Fruit fly (Drosophila melanogaster) whole organism, wandering third instar larva: ENCODE measurements around the gene daed.

ENCODE experiments used
- Abd-B ChIP-seq: fragments of >200 bp; optimal IDR thresholded peaks from 2 replicates; lab custom pipeline; 2017; ENCODE audit warnings: missing biosample characterization, missing genetic modification characterization
- CG32264 ChIP-seq: fragments of 200-800 bp; sonication (Bioruptor generic); optimal IDR thresholded peaks from 2 replicates; lab custom pipeline; 2016; ENCODE audit warnings: missing biosample characterization, missing genetic modification characterization
- CG9705 ChIP-seq: fragments of 200-800 bp; sonication (Bioruptor generic); optimal IDR thresholded peaks from 2 replicates; lab custom pipeline; 2018; ENCODE audit warnings: missing biosample characterization, mild to moderate bottlenecking, missing genetic modification characterization
- CrebA ChIP-seq: fragments of 200-800 bp; sonication (Bioruptor generic); optimal IDR thresholded peaks from 2 replicates; lab custom pipeline; 2016; ENCODE audit warnings: missing biosample characterization, mild to moderate bottlenecking, missing genetic modification characterization, borderline replicate concordance
- Dfd ChIP-seq: fragments of >200 bp; optimal IDR thresholded peaks from 2 replicates; lab custom pipeline; 2017; ENCODE audit warnings: missing biosample characterization, missing genetic modification characterization
- Dif ChIP-seq: fragments of 200-275, 200-300 bp; sonication (Bioruptor generic); optimal IDR thresholded peaks from 2 replicates; lab custom pipeline; 2018; ENCODE audit warnings: missing biosample characterization, missing genetic modification characterization; ENCODE audit not compliant: partially characterized antibody
- GATAd ChIP-seq: sonication (Bioruptor generic); optimal IDR thresholded peaks from 2 replicates; lab custom pipeline; 2016; ENCODE audit warnings: missing biosample characterization, missing genetic modification characterization
- HLH106 ChIP-seq: fragments of 200-800 bp; optimal IDR thresholded peaks from 3 replicates; lab custom pipeline; 2019; ENCODE audit warnings: missing biosample characterization, mild to moderate bottlenecking, missing genetic modification characterization, moderate library complexity
- Hnf4 ChIP-seq: fragments of 200-800 bp; sonication (Bioruptor generic); optimal IDR thresholded peaks from 2 replicates; lab custom pipeline; 2016; ENCODE audit warnings: missing biosample characterization, mild to moderate bottlenecking, missing genetic modification characterization
- Hr78 ChIP-seq: fragments of >200 bp; optimal IDR thresholded peaks from 2 replicates; lab custom pipeline; 2017; ENCODE audit warnings: missing biosample characterization, missing genetic modification characterization
- Hr83 ChIP-seq: fragments of 200-300 bp; sonication (Bioruptor generic); optimal IDR thresholded peaks from 2 replicates; lab custom pipeline; 2016; ENCODE audit warnings: missing biosample characterization, mild to moderate bottlenecking, missing genetic modification characterization, moderate library complexity; ENCODE audit not compliant: poor library complexity, severe bottlenecking
- Jra ChIP-seq: sonication (Bioruptor generic); optimal IDR thresholded peaks from 2 replicates; lab custom pipeline; 2016; ENCODE audit warnings: missing biosample characterization, missing genetic modification characterization
- Mio ChIP-seq: sonication (Bioruptor generic); optimal IDR thresholded peaks from 2 replicates; lab custom pipeline; 2016; ENCODE audit warnings: missing biosample characterization, missing genetic modification characterization
- Myc ChIP-seq: fragments of >200 bp; optimal IDR thresholded peaks from 2 replicates; lab custom pipeline; 2017
- N ChIP-seq: fragments of >200 bp; optimal IDR thresholded peaks from 2 replicates; lab custom pipeline; 2018; ENCODE audit warnings: missing biosample characterization, missing external identifiers, missing genetic modification characterization
- OdsH ChIP-seq: fragments of 200-800 bp; sonication (Bioruptor generic); optimal IDR thresholded peaks from 2 replicates; lab custom pipeline; 2016; ENCODE audit warnings: missing biosample characterization, mild to moderate bottlenecking, missing genetic modification characterization
- Rel ChIP-seq, 2 experiments: fragments of 200-800 bp; sonication (Bioruptor generic) in 1 of 2; optimal IDR thresholded peaks; 2 replicates in 1 of 2; 3 replicates in 1 of 2; lab custom pipeline; 2016 to 2019; ENCODE audit warnings: mild to moderate bottlenecking in 2 of 2, missing biosample characterization in 2 of 2, missing genetic modification characterization in 2 of 2, moderate library complexity in 1 of 2
- Sp1 ChIP-seq: fragments of 200-800 bp; sonication (Bioruptor generic); optimal IDR thresholded peaks from 3 replicates; lab custom pipeline; 2019; ENCODE audit warnings: missing biosample characterization, mild to moderate bottlenecking, missing genetic modification characterization, moderate library complexity
- Vsx2 ChIP-seq: fragments of 200-300, 225-300 bp; sonication (Bioruptor generic); optimal IDR thresholded peaks from 2 replicates; lab custom pipeline; 2018; ENCODE audit warnings: missing biosample characterization, missing genetic modification characterization; ENCODE audit not compliant: partially characterized antibody
- br ChIP-seq: fragments of 200-800 bp; sonication (Bioruptor generic); optimal IDR thresholded peaks from 2 replicates; lab custom pipeline; 2016; ENCODE audit warnings: missing biosample characterization, missing genetic modification characterization
- brk ChIP-seq: fragments of 200-800 bp; sonication (Bioruptor generic); optimal IDR thresholded peaks from 2 replicates; lab custom pipeline; 2016; ENCODE audit warnings: missing biosample characterization, mild to moderate bottlenecking, missing genetic modification characterization
- dl ChIP-seq, 2 experiments: fragments of 175-275, 200-275 bp in 1 of 2; fragments of 200-275 bp in 1 of 2; sonication (Bioruptor generic); optimal IDR thresholded peaks; lab custom pipeline; 2018; ENCODE audit warnings: mild to moderate bottlenecking in 2 of 2, missing biosample characterization in 2 of 2, missing genetic modification characterization in 2 of 2, moderate library complexity in 2 of 2; ENCODE audit not compliant: partially characterized antibody in 2 of 2, insufficient read depth in 1 of 2
- dmrt93B ChIP-seq: fragments of 200-800 bp; sonication (Bioruptor generic); optimal IDR thresholded peaks from 2 replicates; lab custom pipeline; 2018; ENCODE audit warnings: missing biosample characterization, mild to moderate bottlenecking, missing genetic modification characterization
- dsf ChIP-seq: sonication (Bioruptor generic); optimal IDR thresholded peaks from 2 replicates; lab custom pipeline; 2016; ENCODE audit warnings: missing biosample characterization, missing genetic modification characterization, borderline replicate concordance
- ey ChIP-seq: fragments of 200-800 bp; sonication (Bioruptor generic); optimal IDR thresholded peaks from 2 replicates; lab custom pipeline; 2016; ENCODE audit warnings: missing biosample characterization, missing genetic modification characterization
- foxo ChIP-seq, 2 experiments: fragments of 200-800 bp; sonication (Bioruptor generic); optimal IDR thresholded peaks; 2 replicates in 1 of 2; 3 replicates in 1 of 2; lab custom pipeline; 2016 to 2017; ENCODE audit warnings: missing biosample characterization in 2 of 2, missing genetic modification characterization in 2 of 2
- fru ChIP-seq: fragments of 200-800 bp; sonication (Bioruptor generic); optimal IDR thresholded peaks from 3 replicates; lab custom pipeline; 2016; ENCODE audit warnings: missing biosample characterization, mild to moderate bottlenecking, missing genetic modification characterization
- h ChIP-seq: fragments of 200-800 bp; sonication (Bioruptor generic); optimal IDR thresholded peaks from 3 replicates; lab custom pipeline; 2016; ENCODE audit warnings: missing biosample characterization, mild to moderate bottlenecking, missing genetic modification characterization
- jim ChIP-seq: fragments of 175-275, 200-325 bp; sonication (Bioruptor generic); optimal IDR thresholded peaks from 2 replicates; lab custom pipeline; 2016; ENCODE audit warnings: missing biosample characterization, mild to moderate bottlenecking, missing genetic modification characterization
- lola ChIP-seq: fragments of >200 bp; optimal IDR thresholded peaks from 2 replicates; lab custom pipeline; 2017; ENCODE audit warnings: missing biosample characterization, missing genetic modification characterization
- pan ChIP-seq: fragments of >200 bp; optimal IDR thresholded peaks from 2 replicates; lab custom pipeline; 2017
- psq ChIP-seq: fragments of 200-800 bp; sonication (Bioruptor generic); optimal IDR thresholded peaks from 3 replicates; lab custom pipeline; 2017; ENCODE audit warnings: missing biosample characterization, mild to moderate bottlenecking, missing genetic modification characterization, moderate library complexity
- rgr ChIP-seq: fragments of 200-800 bp; sonication (Bioruptor generic); optimal IDR thresholded peaks from 3 replicates; lab custom pipeline; 2016; ENCODE audit warnings: missing biosample characterization, mild to moderate bottlenecking, missing genetic modification characterization
- sage ChIP-seq: fragments of 200-800 bp; sonication (Bioruptor generic); optimal IDR thresholded peaks from 2 replicates; lab custom pipeline; 2016; ENCODE audit warnings: missing biosample characterization, mild to moderate bottlenecking, missing genetic modification characterization
- sv ChIP-seq: fragments of 200-800 bp; sonication (Bioruptor generic); optimal IDR thresholded peaks from 3 replicates; lab custom pipeline; 2016; ENCODE audit warnings: missing biosample characterization, missing genetic modification characterization
- tai ChIP-seq: sonication (Bioruptor generic); optimal IDR thresholded peaks from 2 replicates; lab custom pipeline; 2016; ENCODE audit warnings: missing biosample characterization, missing genetic modification characterization
- usp ChIP-seq: fragments of >200 bp; optimal IDR thresholded peaks from 2 replicates; lab custom pipeline; 2017; ENCODE audit warnings: missing biosample characterization, missing genetic modification characterization
- woc ChIP-seq: sonication (Bioruptor generic); optimal IDR thresholded peaks from 2 replicates; lab custom pipeline; 2016; ENCODE audit warnings: missing biosample characterization, mild to moderate bottlenecking, missing genetic modification characterization

The daed gene

DNA sequence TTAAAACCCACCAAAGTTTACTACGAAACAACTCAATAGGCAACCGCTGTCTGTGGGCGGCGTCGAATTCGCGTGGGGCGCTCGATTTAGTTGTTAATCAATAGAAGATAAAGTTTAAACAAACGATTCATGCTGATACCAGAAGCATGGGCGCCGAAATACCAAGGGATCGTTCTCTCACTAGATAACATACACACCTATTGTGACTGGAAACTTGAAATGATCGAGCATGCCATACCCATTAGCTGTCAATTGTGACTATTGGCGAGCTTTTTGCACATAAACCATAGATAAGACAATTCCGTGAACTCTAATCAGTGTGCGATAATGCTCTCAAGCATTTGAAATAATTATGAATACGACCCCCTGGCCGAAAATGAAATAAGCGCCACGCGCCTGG, 36.7 kb downstream of the daed start:
- TF ChIP-seq dl (GFP tag; optimal IDR thresholded peaks at IDR 0.05; lab: Kevin White, UChicago; ENCODE audit: insufficient read depth in 1 of 2, partially characterized antibody in 2 of 2) (no peak), Hr78 (no peak), pan (no peak), h (GFP tag; lab: Kevin White, UChicago) (peak; percentile 30), HLH106 (no peak), sv (GFP tag; lab: Kevin White, UChicago) (peak; percentile 37), usp (GFP tag; lab: Kevin White, UChicago) (no peak), Mio (no peak), Abd-B (no peak), ey (GFP tag; lab: Kevin White, UChicago) (no peak), CG9705 (GFP tag; lab: Kevin White, UChicago) (no peak), CG32264 (no peak), Rel (GFP tag; optimal IDR thresholded peaks at IDR 0.05; lab: Kevin White, UChicago) (no peak), Rel (tag; optimal IDR thresholded peaks at IDR 0.05; lab: Kevin White, UChicago) (no peak), CrebA (no peak), Hnf4 (GFP tag; lab: Kevin White, UChicago) (no peak), lola (no peak)

DNA sequence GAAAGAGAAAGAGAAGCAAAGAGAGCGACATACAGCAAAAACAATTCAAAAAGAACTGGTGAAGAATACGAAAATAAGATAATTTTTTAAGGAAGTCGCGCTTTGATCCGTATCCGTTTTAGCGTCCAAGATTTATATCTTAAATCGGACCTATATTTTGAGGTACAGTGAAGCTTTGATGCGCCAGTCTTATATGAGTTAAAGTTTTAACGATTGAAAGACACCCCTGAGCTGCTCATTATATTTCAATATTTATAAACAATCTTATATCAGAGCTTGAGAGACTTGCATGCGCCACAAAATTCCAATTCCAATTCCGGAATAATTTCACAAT, 37.3 kb downstream of the daed start:
- TF ChIP-seq ey (GFP tag; lab: Kevin White, UChicago) (peak; percentile 13), foxo (GFP tag; optimal IDR thresholded peaks at IDR 0.05; lab: Kevin White, UChicago) (peak; percentile 14 to 34), GATAd (GFP tag; lab: Kevin White, UChicago) (no peak)
- TF ChIP-seq, all 38 proteins: peak for 2

DNA sequence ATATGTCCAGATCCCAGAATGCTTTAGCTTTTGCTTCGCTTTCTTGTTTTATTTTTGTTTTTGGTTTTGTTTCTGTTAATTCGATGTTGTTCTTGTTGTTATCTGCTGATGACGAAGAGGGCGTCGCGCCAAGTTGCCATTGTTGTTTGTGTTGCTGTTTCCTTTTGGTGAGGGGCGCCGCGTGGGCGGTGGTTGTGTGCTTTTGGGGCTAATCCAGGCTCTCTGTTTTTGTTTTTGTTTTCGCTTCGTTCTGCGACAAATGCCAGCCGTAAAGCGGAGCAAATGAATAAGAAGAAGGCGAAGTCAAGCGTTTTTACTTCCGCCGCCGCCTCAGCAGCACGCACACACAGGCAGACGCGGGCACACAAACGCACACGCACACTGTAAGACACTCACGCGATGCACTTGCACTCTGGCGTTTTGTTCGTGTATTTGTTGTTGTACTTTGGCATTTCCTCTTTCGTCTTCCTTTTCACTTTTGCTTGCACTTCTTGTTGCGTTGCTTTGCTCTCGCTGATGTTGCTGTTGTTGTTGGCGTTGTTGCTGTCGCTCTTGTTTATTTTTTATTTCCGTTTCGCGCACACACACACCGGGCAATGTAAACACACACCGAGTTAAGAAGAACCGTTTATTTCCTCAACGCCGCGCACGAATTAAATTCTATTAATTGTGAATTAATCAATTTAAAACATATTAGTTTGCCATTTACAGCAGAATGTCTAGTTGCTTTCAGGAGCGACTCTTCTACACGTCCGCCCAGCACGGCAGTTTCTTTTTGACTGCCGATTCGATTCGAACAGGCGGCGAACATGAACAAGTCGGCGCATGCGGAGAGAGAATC, 37.9 kb downstream of the daed start, which contains the start of gene aop:
aop (minus strand) TSS at position 786 of the 841 bp plus-strand sequence.
- TF ChIP-seq Dfd (GFP tag; lab: Kevin White, UChicago), result peak; percentile 50
- no peak for TF ChIP-seq usp (GFP tag; lab: Kevin White, UChicago)
- peak; percentile 11 for TF ChIP-seq fru
- no peak for TF ChIP-seq Jra (GFP tag; lab: Kevin White, UChicago)
- no peak for TF ChIP-seq Hr78
- no peak for TF ChIP-seq woc (GFP tag; lab: Kevin White, UChicago)
- TF ChIP-seq Rel (GFP tag; optimal IDR thresholded peaks at IDR 0.05; lab: Kevin White, UChicago), result no peak
- peak; percentile 63 for TF ChIP-seq Rel (tag; optimal IDR thresholded peaks at IDR 0.05; lab: Kevin White, UChicago)
- TF ChIP-seq GATAd (GFP tag; lab: Kevin White, UChicago), result no peak
- no peak for TF ChIP-seq CG32264
- TF ChIP-seq Sp1 (GFP tag; lab: Kevin White, UChicago), result peak; percentile 67
- peak; percentile 50 for TF ChIP-seq Hr83 (GFP tag; lab: Kevin White, UChicago)
- TF ChIP-seq Abd-B, result no peak
- TF ChIP-seq lola, result no peak
- no peak for TF ChIP-seq N
- TF ChIP-seq dmrt93B (GFP tag; lab: Kevin White, UChicago), result no peak
- TF ChIP-seq foxo (GFP tag; optimal IDR thresholded peaks at IDR 0.05; lab: Kevin White, UChicago), result no peak
- peak in 1 of 2 experiments; percentile 74 for TF ChIP-seq dl (GFP tag; optimal IDR thresholded peaks at IDR 0.05; lab: Kevin White, UChicago; ENCODE audit: insufficient read depth in 1 of 2, partially characterized antibody in 2 of 2)
- TF ChIP-seq pan, result no peak
- TF ChIP-seq ey (GFP tag; lab: Kevin White, UChicago), result no peak
- TF ChIP-seq h (GFP tag; lab: Kevin White, UChicago), result peak; percentile 50
- TF ChIP-seq jim (GFP tag; lab: Kevin White, UChicago), result no peak
- no peak for TF ChIP-seq br (GFP tag; lab: Kevin White, UChicago)
- peak; percentile 4 for TF ChIP-seq Hnf4 (GFP tag; lab: Kevin White, UChicago)
- no peak for TF ChIP-seq Myc
- TF ChIP-seq dsf (GFP tag; lab: Kevin White, UChicago), result no peak
- no peak for TF ChIP-seq brk
- peak; percentile 59 for TF ChIP-seq rgr (GFP tag; lab: Kevin White, UChicago)
- TF ChIP-seq sv (GFP tag; lab: Kevin White, UChicago), result no peak
- TF ChIP-seq Mio, result no peak
- no peak for TF ChIP-seq tai
- TF ChIP-seq sage (GFP tag; lab: Kevin White, UChicago), result no peak
- no peak for TF ChIP-seq CG9705 (GFP tag; lab: Kevin White, UChicago)
- peak; percentile 54 for TF ChIP-seq Vsx2 (GFP tag; lab: Kevin White, UChicago)
- peak; percentile 18 for TF ChIP-seq HLH106
- no peak for TF ChIP-seq CrebA
- TF ChIP-seq psq (GFP tag; lab: Kevin White, UChicago), result peak; percentile 95
- no peak for TF ChIP-seq OdsH (GFP tag; lab: Kevin White, UChicago)
- TF ChIP-seq Dif, result peak; percentile 68
